Worm (Caenorhabditis elegans): ENCODE results near the gene gei-1.

gei-1 gene

ce11 chrIII:3339317-3340016 lies 5.2 kb upstream of the gei-1 start:
- no peak for TF ChIP-seq unc-62 (GFP tag; optimal IDR thresholded peaks at IDR 0.05)

ce11 chrIII:3343463-3343862 lies 1.2 kb upstream of the gei-1 start:
- TF ChIP-seq unc-62 (GFP tag; optimal IDR thresholded peaks at IDR 0.05), result no peak

- no peak for TF ChIP-seq unc-62 (GFP tag; optimal IDR thresholded peaks at IDR 0.05)
Measured at ce11 chrIII:3345835-3346234, 1.2 kb downstream of the gei-1 start.

- no peak for TF ChIP-seq unc-62 (GFP tag; optimal IDR thresholded peaks at IDR 0.05)
Measured at ce11 chrIII:3346665-3347064, 2.0 kb downstream of the gei-1 start.

ce11 chrIII:3349061-3349460 lies 4.4 kb downstream of the gei-1 start:
- no peak for TF ChIP-seq unc-62 (GFP tag; optimal IDR thresholded peaks at IDR 0.05)

- TF ChIP-seq unc-62 (GFP tag; optimal IDR thresholded peaks at IDR 0.05), result no peak
Measured at ce11 chrIII:3351091-3351490, 6.4 kb downstream of the gei-1 start.

ce11 chrIII:3351672-3352071 lies 7.0 kb downstream of the gei-1 start:
- TF ChIP-seq unc-62 (GFP tag; optimal IDR thresholded peaks at IDR 0.05), result no peak

ce11 chrIII:3355791-3356190 lies 11.1 kb downstream of the gei-1 start:
- no peak for TF ChIP-seq unc-62 (GFP tag; optimal IDR thresholded peaks at IDR 0.05)

- no peak for TF ChIP-seq unc-62 (GFP tag; optimal IDR thresholded peaks at IDR 0.05)
Measured at ce11 chrIII:3360067-3360466, 15.4 kb downstream of the gei-1 start.

- TF ChIP-seq unc-62 (GFP tag; optimal IDR thresholded peaks at IDR 0.05), result no peak
Measured at ce11 chrIII:3367772-3368171, 23.1 kb downstream of the gei-1 start.

ce11 chrIII:3370054-3370453 lies 25.4 kb downstream of the gei-1 start, which contains the start of gene prk-2:
prk-2 (minus strand) TSS chrIII:3370209.
- TF ChIP-seq unc-62 (GFP tag; optimal IDR thresholded peaks at IDR 0.05), result no peak

ce11 chrIII:3370770-3371169 lies 26.1 kb downstream of the gei-1 start:
- no peak for TF ChIP-seq unc-62 (GFP tag; optimal IDR thresholded peaks at IDR 0.05)

ce11 chrIII:3372278-3372677 lies 27.6 kb downstream of the gei-1 start:
- no peak for TF ChIP-seq unc-62 (GFP tag; optimal IDR thresholded peaks at IDR 0.05)

- TF ChIP-seq unc-62 (GFP tag; optimal IDR thresholded peaks at IDR 0.05), result no peak
Measured at ce11 chrIII:3377134-3377533, 32.5 kb downstream of the gei-1 start.

- no peak for TF ChIP-seq unc-62 (GFP tag; optimal IDR thresholded peaks at IDR 0.05)
Measured at ce11 chrIII:3377700-3378099, 33.0 kb downstream of the gei-1 start.

ce11 chrIII:3381866-3382265 lies 37.2 kb downstream of the gei-1 start:
- no peak for TF ChIP-seq unc-62 (GFP tag; optimal IDR thresholded peaks at IDR 0.05)

- TF ChIP-seq unc-62 (GFP tag; optimal IDR thresholded peaks at IDR 0.05), result no peak
Measured at ce11 chrIII:3382465-3382864, 37.8 kb downstream of the gei-1 start.

- TF ChIP-seq unc-62 (GFP tag; optimal IDR thresholded peaks at IDR 0.05), result no peak
Measured at ce11 chrIII:3389426-3390020, 44.9 kb downstream of the gei-1 start, which contains the start of the genes elmd-1 and hecw-1. elmd-1 (plus strand) TSS chrIII:3389919. hecw-1 (minus strand) TSS chrIII:3389970.
